Fruit fly (Drosophila melanogaster) whole organism, pupa: ENCODE results near the gene Nhe3.

Experiments
- CG10348 ChIP-seq: fragments of 200-800 bp; sonication (Bioruptor generic); IDR thresholded peaks from 2 replicates; pipeline ENCODE4 v1.3.6; 2022; ENCODE audit warnings: missing biosample characterization, missing genetic modification characterization
- CG15710 ChIP-seq: fragments of 200-800 bp; sonication (Bioruptor generic); optimal IDR thresholded peaks from 2 replicates; lab custom pipeline; 2018; ENCODE audit warnings: missing biosample characterization, mild to moderate bottlenecking, missing genetic modification characterization, moderate library complexity
- CG34367 ChIP-seq: fragments of 200-800 bp; sonication (Bioruptor generic); optimal IDR thresholded peaks from 2 replicates; lab custom pipeline; 2018; ENCODE audit warnings: missing biosample characterization, mild to moderate bottlenecking, missing genetic modification characterization
- CG9948 ChIP-seq: fragments of 200-800 bp; sonication (Bioruptor generic); optimal IDR thresholded peaks from 2 replicates; lab custom pipeline; 2018; ENCODE audit warnings: missing biosample characterization, mild to moderate bottlenecking, missing genetic modification characterization, moderate library complexity
- D1 ChIP-seq: fragments of 200-800 bp; sonication (Bioruptor generic); optimal IDR thresholded peaks from 2 replicates; lab custom pipeline; 2018; ENCODE audit warnings: missing biosample characterization, mild to moderate bottlenecking, missing genetic modification characterization, moderate library complexity
- EcR ChIP-seq: fragments of 200-800 bp; sonication (Bioruptor generic); optimal IDR thresholded peaks from 3 replicates; lab custom pipeline; 2019; ENCODE audit warnings: missing biosample characterization, missing genetic modification characterization, mild to moderate bottlenecking, moderate library complexity, missing genetic modification reagents
- gl ChIP-seq: fragments of 200-800 bp; sonication (Bioruptor generic); optimal IDR thresholded peaks from 2 replicates; lab custom pipeline; 2018; ENCODE audit warnings: missing biosample characterization, mild to moderate bottlenecking, missing genetic modification characterization

- TF ChIP-seq CG10348 (GFP tag; lab: Robert Waterston, UW) (no peak), CG9948 (tag; lab: Kevin White, UChicago) (peak; percentile 27), EcR (GFP tag; lab: Kevin White, UChicago) (no peak), CG34367 (no peak), CG15710 (tag; lab: Kevin White, UChicago) (peak; percentile 39), D1 (tag; lab: Kevin White, UChicago) (no peak), gl (tag; lab: Kevin White, UChicago) (no peak)
Measured at dm6 chr2L:6667719-6668325, 16.3 kb downstream of the Nhe3 start, which contains the start of gene Galt.
